Worm (Caenorhabditis elegans) whole organism, young adult: ENCODE results near the gene C13A10.1.

Experiments
- F22D6.2 ChIP-seq: sonication (generic microtip); optimal IDR thresholded peaks from 2 replicates; lab custom pipeline; 2016; ENCODE audit warnings: mild to moderate bottlenecking, missing genetic modification characterization, missing compliant biosample characterization
- ama-1 ChIP-seq, 3 experiments: fragments of 150-350 bp in 1 of 3; sonication (generic microtip) in 2 of 3; optimal IDR thresholded peaks; 2 replicates each; lab custom pipeline; 2014 to 2018; ENCODE audit warnings: missing biosample characterization in 2 of 3, missing genetic modification characterization in 2 of 3, missing genetic modification reagents in 2 of 3
- aptf-2 ChIP-seq: fragments of 200-800 bp; sonication (Bioruptor generic); conservative IDR thresholded peaks from 2 replicates; pipeline ENCODE4 v1.3.6; 2022; ENCODE audit warnings: missing genetic modification reagents, missing genetic modification characterization, missing compliant biosample characterization
- let-607 ChIP-seq, 2 experiments: fragments of 200-800 bp in 1 of 2; sonication (Bioruptor generic) in 1 of 2; sonication (generic microtip) in 1 of 2; optimal IDR thresholded peaks; 2 replicates each; lab custom pipeline; 2016 to 2018; ENCODE audit warnings: mild to moderate bottlenecking in 2 of 2, missing compliant biosample characterization in 2 of 2, missing genetic modification characterization in 2 of 2, moderate library complexity in 2 of 2, missing genotype in 1 of 2
- mel-28 ChIP-seq: sonication (generic microtip); optimal IDR thresholded peaks from 2 replicates; lab custom pipeline; 2016; ENCODE audit warnings: borderline replicate concordance, mild to moderate bottlenecking, missing genetic modification characterization, missing compliant biosample characterization
- mxl-1 ChIP-seq: sonication (generic microtip); optimal IDR thresholded peaks from 2 replicates; lab custom pipeline; 2016; ENCODE audit warnings: missing genetic modification characterization, missing compliant biosample characterization
- nfya-1 ChIP-seq: sonication (generic microtip); optimal IDR thresholded peaks from 2 replicates; lab custom pipeline; 2017; ENCODE audit warnings: antibody characterized with exemption, missing compliant biosample characterization, missing genetic modification characterization, borderline replicate concordance; ENCODE audit not compliant: insufficient read depth
- pha-4 ChIP-seq: fragments of 150-350 bp; sonication (generic microtip); optimal IDR thresholded peaks from 2 replicates; lab custom pipeline; 2014; ENCODE audit warnings: missing biosample characterization, missing genetic modification reagents, missing genetic modification characterization
- sea-2 ChIP-seq: fragments of 200-800 bp; sonication (Bioruptor generic); IDR thresholded peaks from 2 replicates; pipeline ENCODE4 v1.3.6; 2022; ENCODE audit warnings: missing genetic modification characterization, missing compliant biosample characterization
- sptf-2 ChIP-seq: fragments of 200-800 bp; sonication (Bioruptor generic); optimal IDR thresholded peaks from 2 replicates; lab custom pipeline; 2018; ENCODE audit warnings: mild to moderate bottlenecking, missing genetic modification characterization, missing compliant biosample characterization
- tbp1 ChIP-seq: fragments of 200-800 bp; sonication (Bioruptor generic); optimal IDR thresholded peaks from 2 replicates; lab custom pipeline; 2018; ENCODE audit warnings: mild to moderate bottlenecking, missing genetic modification characterization, missing compliant biosample characterization
- unc-62 ChIP-seq: fragments of 150-350 bp; optimal IDR thresholded peaks from 2 replicates; lab custom pipeline; 2014; ENCODE audit warnings: missing biosample characterization, missing genetic modification reagents, missing genetic modification characterization
- ztf-25 ChIP-seq: fragments of 200-800 bp; sonication (Bioruptor generic); IDR thresholded peaks from 2 replicates; pipeline ENCODE4 v1.3.6; 2022; ENCODE audit warnings: missing genetic modification reagents, missing genetic modification characterization, missing compliant biosample characterization

ce11 chrII:1385280-1385679 lies 29.8 kb upstream of the C13A10.1 start, which contains the start of gene F54D12.7:
- TF ChIP-seq sptf-2 (GFP tag; lab: Kevin White, UChicago): no peak
- no peak for TF ChIP-seq ama-1 (optimal IDR thresholded peaks at IDR 0.05; lab: Kevin White, UChicago)
- no peak for TF ChIP-seq ama-1 (GFP tag; optimal IDR thresholded peaks at IDR 0.05; lab: Kevin White, UChicago)
- TF ChIP-seq pha-4 (tag; lab: Kevin White, UChicago): no peak
- no peak for TF ChIP-seq F22D6.2 (tag; lab: Kevin White, UChicago)
- no peak for TF ChIP-seq nfya-1 (tag; lab: Kevin White, UChicago)
- no peak for TF ChIP-seq unc-62 (GFP tag; lab: Kevin White, UChicago)
- TF ChIP-seq let-607 (tag; optimal IDR thresholded peaks at IDR 0.05; lab: Kevin White, UChicago): no peak
- no peak for TF ChIP-seq ztf-25 (GFP tag; lab: Robert Waterston, UW)
- no peak for TF ChIP-seq sea-2
- TF ChIP-seq mxl-1 (tag; lab: Kevin White, UChicago): no peak
- TF ChIP-seq tbp1 (GFP tag; lab: Kevin White, UChicago): no peak
- TF ChIP-seq mel-28 (tag; lab: Kevin White, UChicago): no peak
- TF ChIP-seq aptf-2 (GFP tag; lab: Robert Waterston, UW): no peak
